Fruit fly (Drosophila melanogaster) whole organism, wandering third instar larva: Measurements from ENCODE around the gene CG17751.

Experiments
- Abd-B ChIP-seq: fragments of >200 bp; optimal IDR thresholded peaks from 2 replicates; lab custom pipeline; 2017; ENCODE audit warnings: missing biosample characterization, missing genetic modification characterization
- CG32264 ChIP-seq: fragments of 200-800 bp; sonication (Bioruptor generic); optimal IDR thresholded peaks from 2 replicates; lab custom pipeline; 2016; ENCODE audit warnings: missing biosample characterization, missing genetic modification characterization
- Dif ChIP-seq: fragments of 200-275, 200-300 bp; sonication (Bioruptor generic); optimal IDR thresholded peaks from 2 replicates; lab custom pipeline; 2018; ENCODE audit warnings: missing biosample characterization, missing genetic modification characterization; ENCODE audit not compliant: partially characterized antibody
- HLH106 ChIP-seq: fragments of 200-800 bp; optimal IDR thresholded peaks from 3 replicates; lab custom pipeline; 2019; ENCODE audit warnings: missing biosample characterization, mild to moderate bottlenecking, missing genetic modification characterization, moderate library complexity
- Hr78 ChIP-seq: fragments of >200 bp; optimal IDR thresholded peaks from 2 replicates; lab custom pipeline; 2017; ENCODE audit warnings: missing biosample characterization, missing genetic modification characterization
- Hr83 ChIP-seq: fragments of 200-300 bp; sonication (Bioruptor generic); optimal IDR thresholded peaks from 2 replicates; lab custom pipeline; 2016; ENCODE audit warnings: missing biosample characterization, mild to moderate bottlenecking, missing genetic modification characterization, moderate library complexity; ENCODE audit not compliant: poor library complexity, severe bottlenecking
- Jra ChIP-seq: sonication (Bioruptor generic); optimal IDR thresholded peaks from 2 replicates; lab custom pipeline; 2016; ENCODE audit warnings: missing biosample characterization, missing genetic modification characterization
- Myc ChIP-seq: fragments of >200 bp; optimal IDR thresholded peaks from 2 replicates; lab custom pipeline; 2017
- N ChIP-seq: fragments of >200 bp; optimal IDR thresholded peaks from 2 replicates; lab custom pipeline; 2018; ENCODE audit warnings: missing biosample characterization, missing external identifiers, missing genetic modification characterization
- OdsH ChIP-seq: fragments of 200-800 bp; sonication (Bioruptor generic); optimal IDR thresholded peaks from 2 replicates; lab custom pipeline; 2016; ENCODE audit warnings: missing biosample characterization, mild to moderate bottlenecking, missing genetic modification characterization
- Rel ChIP-seq, 2 experiments: fragments of 200-800 bp; sonication (Bioruptor generic) in 1 of 2; optimal IDR thresholded peaks; 2 replicates in 1 of 2; 3 replicates in 1 of 2; lab custom pipeline; 2016 to 2019; ENCODE audit warnings: mild to moderate bottlenecking in 2 of 2, missing biosample characterization in 2 of 2, missing genetic modification characterization in 2 of 2, moderate library complexity in 1 of 2
- Sp1 ChIP-seq: fragments of 200-800 bp; sonication (Bioruptor generic); optimal IDR thresholded peaks from 3 replicates; lab custom pipeline; 2019; ENCODE audit warnings: missing biosample characterization, mild to moderate bottlenecking, missing genetic modification characterization, moderate library complexity
- Vsx2 ChIP-seq: fragments of 200-300, 225-300 bp; sonication (Bioruptor generic); optimal IDR thresholded peaks from 2 replicates; lab custom pipeline; 2018; ENCODE audit warnings: missing biosample characterization, missing genetic modification characterization; ENCODE audit not compliant: partially characterized antibody
- br ChIP-seq: fragments of 200-800 bp; sonication (Bioruptor generic); optimal IDR thresholded peaks from 2 replicates; lab custom pipeline; 2016; ENCODE audit warnings: missing biosample characterization, missing genetic modification characterization
- brk ChIP-seq: fragments of 200-800 bp; sonication (Bioruptor generic); optimal IDR thresholded peaks from 2 replicates; lab custom pipeline; 2016; ENCODE audit warnings: missing biosample characterization, mild to moderate bottlenecking, missing genetic modification characterization
- dl ChIP-seq, 2 experiments: fragments of 175-275, 200-275 bp in 1 of 2; fragments of 200-275 bp in 1 of 2; sonication (Bioruptor generic); optimal IDR thresholded peaks; lab custom pipeline; 2018; ENCODE audit warnings: mild to moderate bottlenecking in 2 of 2, missing biosample characterization in 2 of 2, missing genetic modification characterization in 2 of 2, moderate library complexity in 2 of 2; ENCODE audit not compliant: partially characterized antibody in 2 of 2, insufficient read depth in 1 of 2
- dsf ChIP-seq: sonication (Bioruptor generic); optimal IDR thresholded peaks from 2 replicates; lab custom pipeline; 2016; ENCODE audit warnings: missing biosample characterization, missing genetic modification characterization, borderline replicate concordance
- ey ChIP-seq: fragments of 200-800 bp; sonication (Bioruptor generic); optimal IDR thresholded peaks from 2 replicates; lab custom pipeline; 2016; ENCODE audit warnings: missing biosample characterization, missing genetic modification characterization
- foxo ChIP-seq, 2 experiments: fragments of 200-800 bp; sonication (Bioruptor generic); optimal IDR thresholded peaks; 2 replicates in 1 of 2; 3 replicates in 1 of 2; lab custom pipeline; 2016 to 2017; ENCODE audit warnings: missing biosample characterization in 2 of 2, missing genetic modification characterization in 2 of 2
- fru ChIP-seq: fragments of 200-800 bp; sonication (Bioruptor generic); optimal IDR thresholded peaks from 3 replicates; lab custom pipeline; 2016; ENCODE audit warnings: missing biosample characterization, mild to moderate bottlenecking, missing genetic modification characterization
- h ChIP-seq: fragments of 200-800 bp; sonication (Bioruptor generic); optimal IDR thresholded peaks from 3 replicates; lab custom pipeline; 2016; ENCODE audit warnings: missing biosample characterization, mild to moderate bottlenecking, missing genetic modification characterization
- pan ChIP-seq: fragments of >200 bp; optimal IDR thresholded peaks from 2 replicates; lab custom pipeline; 2017
- psq ChIP-seq: fragments of 200-800 bp; sonication (Bioruptor generic); optimal IDR thresholded peaks from 3 replicates; lab custom pipeline; 2017; ENCODE audit warnings: missing biosample characterization, mild to moderate bottlenecking, missing genetic modification characterization, moderate library complexity
- rgr ChIP-seq: fragments of 200-800 bp; sonication (Bioruptor generic); optimal IDR thresholded peaks from 3 replicates; lab custom pipeline; 2016; ENCODE audit warnings: missing biosample characterization, mild to moderate bottlenecking, missing genetic modification characterization
- sage ChIP-seq: fragments of 200-800 bp; sonication (Bioruptor generic); optimal IDR thresholded peaks from 2 replicates; lab custom pipeline; 2016; ENCODE audit warnings: missing biosample characterization, mild to moderate bottlenecking, missing genetic modification characterization
- sv ChIP-seq: fragments of 200-800 bp; sonication (Bioruptor generic); optimal IDR thresholded peaks from 3 replicates; lab custom pipeline; 2016; ENCODE audit warnings: missing biosample characterization, missing genetic modification characterization
- tai ChIP-seq: sonication (Bioruptor generic); optimal IDR thresholded peaks from 2 replicates; lab custom pipeline; 2016; ENCODE audit warnings: missing biosample characterization, missing genetic modification characterization
- woc ChIP-seq: sonication (Bioruptor generic); optimal IDR thresholded peaks from 2 replicates; lab custom pipeline; 2016; ENCODE audit warnings: missing biosample characterization, mild to moderate bottlenecking, missing genetic modification characterization

The CG17751 gene

dm6 chr3R:19622005-19622404, 15.0 kb downstream of the CG17751 start:
- TF ChIP-seq Jra (GFP tag; lab: Kevin White, UChicago) (no peak), Rel (GFP tag; optimal IDR thresholded peaks at IDR 0.05; lab: Kevin White, UChicago) (no peak), Rel (tag; optimal IDR thresholded peaks at IDR 0.05; lab: Kevin White, UChicago) (peak; percentile 66), h (GFP tag; lab: Kevin White, UChicago) (peak; percentile 40)

- TF ChIP-seq Sp1 (peak; percentile 36), sage (peak; percentile 40), Myc (lab: Kevin White, UChicago) (no peak), psq (GFP tag; lab: Kevin White, UChicago) (peak; percentile 14), dsf (GFP tag; lab: Kevin White, UChicago) (no peak), sv (GFP tag; lab: Kevin White, UChicago) (no peak), CG32264 (GFP tag; lab: Kevin White, UChicago) (peak; percentile 4), OdsH (GFP tag; lab: Kevin White, UChicago) (peak; percentile 26), HLH106 (peak; percentile 50), ey (GFP tag; lab: Kevin White, UChicago) (peak; percentile 34), fru (GFP tag; lab: Kevin White, UChicago) (peak; percentile 48), foxo (GFP tag; optimal IDR thresholded peaks at IDR 0.05; lab: Kevin White, UChicago) (peak in 1 of 2 experiments; percentile 60), N (no peak), Hr78 (GFP tag; lab: Kevin White, UChicago) (no peak), rgr (peak; percentile 41), tai (GFP tag; lab: Kevin White, UChicago) (no peak), Jra (GFP tag; lab: Kevin White, UChicago) (no peak), br (peak; percentile 35), Hr83 (GFP tag; lab: Kevin White, UChicago) (no peak), h (GFP tag; lab: Kevin White, UChicago) (peak; percentile 37)
Measured at dm6 chr3R:19623606-19624005, 16.6 kb downstream of the CG17751 start.

dm6 chr3R:19624482-19624881, 17.4 kb downstream of the CG17751 start:
- TF ChIP-seq psq (GFP tag; lab: Kevin White, UChicago) (no peak), Myc (lab: Kevin White, UChicago) (no peak), Dif (peak; percentile 19), sage (no peak)

dm6 chr3R:19625300-19626230, 18.5 kb downstream of the CG17751 start:
- no peak for TF ChIP-seq woc (GFP tag; lab: Kevin White, UChicago)
- TF ChIP-seq HLH106 = no peak
- no peak for TF ChIP-seq h (GFP tag; lab: Kevin White, UChicago)

- TF ChIP-seq pan (peak; percentile 26), OdsH (GFP tag; lab: Kevin White, UChicago) (no peak)
Measured at dm6 chr3R:19627792-19628522, 20.9 kb downstream of the CG17751 start.

dm6 chr3R:19632685-19633116, 25.6 kb downstream of the CG17751 start, which contains the start of gene CG6231:
Gene CG6231 (minus strand): TSS chr3R:19632718.
- TF ChIP-seq N (no peak), dl (GFP tag; optimal IDR thresholded peaks at IDR 0.05; lab: Kevin White, UChicago; ENCODE audit: insufficient read depth in 1 of 2, partially characterized antibody in 2 of 2) (peak; percentile 11 to 26), psq (GFP tag; lab: Kevin White, UChicago) (no peak), brk (no peak), Vsx2 (GFP tag; lab: Kevin White, UChicago) (peak; percentile 44), Abd-B (no peak), Dif (peak; percentile 63), h (GFP tag; lab: Kevin White, UChicago) (peak; percentile 34)
- TF ChIP-seq, all 38 proteins: peak for 4
